Fruit fly (Drosophila melanogaster): ENCODE results near the gene RpL30.
A peak's percentile ranks its signal among the peaks of the same experiment; 100 is the strongest.

Gene RpL30

DNA sequence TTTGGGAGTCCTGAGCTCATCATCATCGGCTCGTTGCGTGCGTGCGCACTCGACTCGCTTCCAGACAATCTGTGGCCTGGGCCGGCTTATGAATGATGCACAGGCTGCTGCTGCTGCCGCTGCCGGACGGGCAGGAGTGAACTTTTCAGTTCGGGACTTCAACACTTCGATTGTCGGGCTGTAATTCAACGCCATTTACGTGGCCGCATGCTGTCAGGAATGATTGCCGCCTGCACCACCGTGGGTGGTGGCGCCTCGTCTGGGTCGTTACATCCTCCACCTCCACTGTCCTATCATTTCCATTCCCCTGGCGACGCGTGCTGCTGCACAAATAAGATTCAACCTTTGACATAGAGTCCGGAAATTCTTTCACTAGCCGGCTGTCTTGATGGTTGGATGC, 931 bp upstream of the RpL30 start:
- TF ChIP-seq bigmax (GFP tag; optimal IDR thresholded peaks at IDR 0.05) (no peak), chinmo (GFP tag; IDR thresholded peaks at IDR 0.05; ENCODE audit: partially characterized antibody) (0 out of 4 replicates have a peak, but pooled peaks have one; percentile 57), CG1647 (GFP tag; optimal IDR thresholded peaks at IDR 0.05) (no peak), abd-A (tag; optimal IDR thresholded peaks at IDR 0.05) (peak; percentile 26), Hey (tag; optimal IDR thresholded peaks at IDR 0.05) (peak; percentile 96), Med (GFP tag) (peak; percentile 29), lmd (GFP tag; IDR thresholded peaks at IDR 0.05) (0 out of 2 replicates have a peak, but pooled peaks have one; percentile 11), sens (GFP tag) (peak; percentile 26), zen2 (GFP tag; IDR thresholded peaks at IDR 0.05; ENCODE audit: partially characterized antibody) (0 out of 3 replicates have a peak, but pooled peaks have one; percentile 38)

- TF ChIP-seq az2 (GFP tag; optimal IDR thresholded peaks at IDR 0.05) (peak; percentile 29), CG4707 (GFP tag; optimal IDR thresholded peaks at IDR 0.05) (no peak), CG13424 (tag; optimal IDR thresholded peaks at IDR 0.05) (peak; percentile 60), CG6654 (GFP tag; optimal IDR thresholded peaks at IDR 0.05) (no peak), fd102C (GFP tag; optimal IDR thresholded peaks at IDR 0.05) (no peak), CG30403 (GFP tag; optimal IDR thresholded peaks at IDR 0.05) (peak; percentile 50), crol (GFP tag; IDR thresholded peaks at IDR 0.05) (no peak), CG4424 (GFP tag; optimal IDR thresholded peaks at IDR 0.05) (peak; percentile 23), prd (optimal IDR thresholded peaks at IDR 0.05) (no peak), prd (GFP tag; IDR thresholded peaks at IDR 0.05) (0 out of 3 replicates have a peak, but pooled peaks have one; percentile 17), CG2678 (tag; optimal IDR thresholded peaks at IDR 0.05) (peak; percentile 79), Drgx (GFP tag; IDR thresholded peaks at IDR 0.05) (peak; percentile 73), Antp (GFP tag; optimal IDR thresholded peaks at IDR 0.05) (no peak), Dp (GFP tag; optimal IDR thresholded peaks at IDR 0.05) (peak; percentile 3), Fer3 (tag; optimal IDR thresholded peaks at IDR 0.05) (peak; percentile 64), Poxn (GFP tag; IDR thresholded peaks at IDR 0.05) (no peak), tgo (GFP tag; IDR thresholded peaks at IDR 0.05) (peak; percentile 43; the same call in 1 of the 3 replicates), CG14014 (GFP tag; IDR thresholded peaks at IDR 0.05) (peak; percentile 56; the same call in 1 of the 2 replicates), CG6689 (GFP tag; IDR thresholded peaks at IDR 0.05) (peak; percentile 39; the same call in 1 of the 2 replicates), stwl (tag; optimal IDR thresholded peaks at IDR 0.05) (no peak), Xrp1 (GFP tag; IDR thresholded peaks at IDR 0.05) (peak; percentile 44; the same call in 1 of the 2 replicates), sens-2 (GFP tag; IDR thresholded peaks at IDR 0.05) (no peak), rib (GFP tag; IDR thresholded peaks at IDR 0.05) (peak; percentile 49; the same call in 1 of the 2 replicates), CG13894 (tag; optimal IDR thresholded peaks at IDR 0.05) (peak; percentile 72), btn (GFP tag; optimal IDR thresholded peaks at IDR 0.05) (no peak), CG13775 (GFP tag; optimal IDR thresholded peaks at IDR 0.05) (peak; percentile 46), CG8359 (GFP tag; optimal IDR thresholded peaks at IDR 0.05; ENCODE audit: borderline replicate concordance) (no peak), CG3847 (GFP tag; IDR thresholded peaks at IDR 0.05) (0 out of 2 replicates have a peak, but pooled peaks have one; percentile 12), NfI (GFP tag; optimal IDR thresholded peaks at IDR 0.05) (peak; percentile 58), CG3281 (GFP tag; optimal IDR thresholded peaks at IDR 0.05) (peak; percentile 76), dmrt99B (tag; optimal IDR thresholded peaks at IDR 0.05) (peak; percentile 58), CG8388 (GFP tag; optimal IDR thresholded peaks at IDR 0.05) (peak; percentile 36), da (GFP tag; optimal IDR thresholded peaks at IDR 0.05) (no peak), sna (GFP tag; IDR thresholded peaks at IDR 0.05; ENCODE audit: partially characterized antibody) (no peak), CG14050 (GFP tag; IDR thresholded peaks at IDR 0.05) (peak; percentile 12; the same call in 1 of the 3 replicates), CG12769 (tag; optimal IDR thresholded peaks at IDR 0.05) (no peak), p53 (GFP tag; optimal IDR thresholded peaks at IDR 0.05) (no peak), ken (GFP tag; IDR thresholded peaks at IDR 0.05) (no peak), CG7786 (GFP tag; optimal IDR thresholded peaks at IDR 0.05) (no peak), crp (GFP tag; optimal IDR thresholded peaks at IDR 0.05) (peak in 1 of 2 experiments; percentile 81)
Measured at dm6 chr2L:19002959-19003371, 6.1 kb downstream of the RpL30 start, which contains the start of gene CG31793. Gene CG31793, plus strand, starts transcription at chr2L:19003367.

Measured in whole organism, embryonic.